Fruit fly (Drosophila melanogaster): Measurements from ENCODE around the gene CG13250.

DNA sequence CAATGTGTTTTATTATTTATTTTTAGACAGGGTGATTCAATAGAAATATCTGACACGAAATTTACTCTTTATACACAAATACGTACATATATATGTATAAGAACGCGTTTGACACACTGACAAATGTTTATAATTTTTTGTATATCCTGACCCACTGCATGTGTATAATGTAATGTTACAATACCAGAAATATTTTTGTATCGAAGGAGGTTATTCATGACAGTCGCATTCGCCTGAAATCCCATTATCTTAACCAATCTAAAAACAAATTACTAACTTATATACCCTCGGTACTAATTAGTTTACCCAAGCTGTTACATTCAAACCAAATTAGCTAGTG, 39.3 kb upstream of the CG13250 start:
- TF ChIP-seq CG12605 (GFP tag; IDR thresholded peaks at IDR 0.05) (no peak), CG4496 (GFP tag; IDR thresholded peaks at IDR 0.05) (no peak), Pif1B (GFP tag; optimal IDR thresholded peaks at IDR 0.05) (no peak), Ets98B (GFP tag; IDR thresholded peaks at IDR 0.05) (peak; percentile 24)
